Worm (Caenorhabditis elegans): ENCODE measurements around the gene M03F4.6.

ce11 chrX:4947749-4948148, 21.4 kb downstream of the M03F4.6 start, which contains the start of gene tyra-3:
- TF ChIP-seq dpl-1 (GFP tag; optimal IDR thresholded peaks at IDR 0.05) (no peak), mdl-1 (tag; optimal IDR thresholded peaks at IDR 0.05) (no peak), lin-13 (GFP tag; optimal IDR thresholded peaks at IDR 0.05) (no peak), ztf-11 (tag; optimal IDR thresholded peaks at IDR 0.05) (no peak), daf-19 (GFP tag; conservative IDR thresholded peaks at IDR 0.05) (no peak)

All from whole organism, L4 larva.